Worm (Caenorhabditis elegans): ENCODE measurements around the gene F09F7.6.

F09F7.6 gene

DNA sequence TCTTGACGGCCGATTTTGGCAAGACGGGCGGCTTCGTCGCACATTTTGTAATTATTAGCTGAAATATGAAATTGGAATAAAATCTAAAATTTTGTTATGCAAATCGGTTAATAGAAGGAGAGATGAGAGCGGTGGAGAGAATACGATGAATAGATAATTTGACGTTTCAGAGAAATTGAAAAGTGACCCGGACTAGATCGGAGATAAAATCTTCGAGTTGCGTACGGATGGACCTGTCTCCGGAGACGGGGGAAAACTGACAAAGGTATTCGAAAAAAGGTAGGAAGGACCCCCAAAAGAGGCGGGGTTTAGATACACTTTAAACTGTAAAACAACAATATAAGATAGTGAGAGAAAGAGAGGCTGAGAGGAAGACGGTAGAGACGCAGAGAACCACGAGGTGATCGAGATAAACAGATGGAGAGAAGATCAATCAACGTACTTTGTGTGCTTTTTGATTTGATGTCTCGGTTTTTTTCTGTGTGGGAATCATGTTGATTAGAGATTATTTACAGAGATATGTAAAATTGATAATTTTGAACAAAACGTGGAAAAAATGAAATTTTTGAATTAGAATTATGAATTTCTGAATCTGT, at the start of gene F09F7.6:
Gene F09F7.6 (minus strand): TSS at position 64 of the 596 bp plus-strand sequence.
- TF ChIP-seq elt-4 (tag; optimal IDR thresholded peaks at IDR 0.05) = no peak
- TF ChIP-seq ceh-18 (tag; optimal IDR thresholded peaks at IDR 0.05) = peak; percentile 56
- peak; percentile 31 for TF ChIP-seq hlh-30 (tag; optimal IDR thresholded peaks at IDR 0.05; ENCODE audit: insufficient read depth)
- peak; percentile 7 for TF ChIP-seq unc-55 (GFP tag; optimal IDR thresholded peaks at IDR 0.05)

DNA sequence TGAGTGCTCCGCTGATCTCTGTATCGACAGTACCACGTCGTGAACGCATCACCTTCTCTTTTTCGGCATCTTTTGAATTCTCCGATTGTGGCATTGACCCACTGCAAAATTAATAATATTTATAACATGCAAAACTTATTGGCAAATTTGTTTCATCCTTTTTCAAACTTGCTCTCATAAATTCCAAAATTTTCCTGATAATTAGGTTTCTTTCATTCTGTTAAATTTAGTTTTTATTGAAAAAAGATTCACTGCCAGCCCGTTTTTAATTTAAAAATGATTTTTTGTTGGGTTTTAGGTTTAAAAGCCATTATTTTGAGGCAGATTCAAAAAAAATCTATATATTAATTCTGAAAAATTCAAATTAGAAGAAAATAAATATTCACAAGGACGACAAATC, 48.0 kb upstream of the F09F7.6 start, which contains the start of gene wdr-37:
Gene wdr-37 (minus strand): TSS at position 101 of the 400 bp plus-strand sequence.
- no peak for TF ChIP-seq ceh-19 (GFP tag; optimal IDR thresholded peaks at IDR 0.05)

ce11 chrIII:5595445-5595844, 43.5 kb upstream of the F09F7.6 start, which contains the start of gene ced-6:
Gene ced-6, plus strand, starts transcription at chrIII:5595771.
- TF ChIP-seq pat-9 (tag; optimal IDR thresholded peaks at IDR 0.05) (no peak), ceh-14 (tag; optimal IDR thresholded peaks at IDR 0.05) (no peak), lim-6 (tag; optimal IDR thresholded peaks at IDR 0.05) (no peak), ref-2 (tag; optimal IDR thresholded peaks at IDR 0.05) (no peak), ceh-31 (tag; optimal IDR thresholded peaks at IDR 0.05) (no peak), tbx-2 (tag; optimal IDR thresholded peaks at IDR 0.05) (no peak), hlh-30 (tag; optimal IDR thresholded peaks at IDR 0.05; ENCODE audit: insufficient read depth) (no peak), sox-2 (GFP tag; IDR thresholded peaks at IDR 0.05) (no peak), fkh-10 (GFP tag; optimal IDR thresholded peaks at IDR 0.05) (no peak)

ce11 chrIII:5594350-5594749, 42.4 kb upstream of the F09F7.6 start:
- TF ChIP-seq nfya-1 (tag; optimal IDR thresholded peaks at IDR 0.05) (peak; percentile 42), dmd-4 (tag; optimal IDR thresholded peaks at IDR 0.05; ENCODE audit: borderline replicate concordance) (no peak), nhr-232 (tag; optimal IDR thresholded peaks at IDR 0.05) (no peak), ceh-18 (tag; optimal IDR thresholded peaks at IDR 0.05) (no peak)

- TF ChIP-seq unc-55 (GFP tag; optimal IDR thresholded peaks at IDR 0.05) (peak; percentile 1), ceh-24 (tag; optimal IDR thresholded peaks at IDR 0.05) (no peak), ceh-48 (tag; optimal IDR thresholded peaks at IDR 0.05) (no peak), nfya-1 (tag; optimal IDR thresholded peaks at IDR 0.05) (peak; percentile 29), ceh-19 (GFP tag; optimal IDR thresholded peaks at IDR 0.05) (no peak), elt-2 (tag; optimal IDR thresholded peaks at IDR 0.05) (no peak), ceh-31 (tag; optimal IDR thresholded peaks at IDR 0.05) (peak; percentile 37), pqm-1 (tag; optimal IDR thresholded peaks at IDR 0.05) (no peak), tbx-2 (tag; optimal IDR thresholded peaks at IDR 0.05) (peak; percentile 10), K09A11.1 (tag; optimal IDR thresholded peaks at IDR 0.05; ENCODE audit: insufficient read depth) (no peak), sox-4 (tag; optimal IDR thresholded peaks at IDR 0.05) (no peak), ceh-22 (tag; optimal IDR thresholded peaks at IDR 0.05) (no peak), hlh-30 (tag; optimal IDR thresholded peaks at IDR 0.05; ENCODE audit: insufficient read depth) (no peak)
Observed at ce11 chrIII:5591668-5592149, 39.8 kb upstream of the F09F7.6 start, which contains the start of the genes ddx-15 and ucr-1. Gene ddx-15, minus strand, starts transcription at chrIII:5591718. Gene ucr-1, plus strand, starts transcription at chrIII:5592135.

DNA sequence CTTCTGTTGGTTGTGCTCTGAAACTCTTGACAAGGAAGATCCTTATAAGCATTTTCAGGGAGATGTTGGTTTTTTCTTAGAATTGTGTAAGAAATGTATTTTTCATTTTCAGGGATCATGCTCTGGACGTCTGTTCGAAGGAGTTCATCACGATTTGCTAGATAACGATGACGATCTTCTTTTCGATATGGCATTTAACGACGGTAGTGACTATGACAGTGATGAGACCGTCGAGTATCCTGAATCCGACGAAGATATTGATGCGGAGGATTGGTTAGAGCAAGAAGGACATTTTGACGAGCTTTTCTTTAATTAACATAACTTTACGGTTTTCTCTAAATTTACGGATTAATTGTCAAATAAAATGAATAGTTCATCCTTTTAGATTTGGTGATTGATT, 36.8 kb upstream of the F09F7.6 start:
- no peak for TF ChIP-seq ref-2 (tag; optimal IDR thresholded peaks at IDR 0.05)
- no peak for TF ChIP-seq dve-1 (tag; optimal IDR thresholded peaks at IDR 0.05)
- no peak for TF ChIP-seq ztf-16 (tag; optimal IDR thresholded peaks at IDR 0.05)
- no peak for TF ChIP-seq pha-2 (tag; optimal IDR thresholded peaks at IDR 0.05)
- TF ChIP-seq ceh-30 (tag; optimal IDR thresholded peaks at IDR 0.05) = no peak
- TF ChIP-seq ceh-31 (tag; optimal IDR thresholded peaks at IDR 0.05) = no peak
- no peak for TF ChIP-seq pha-4 (tag; optimal IDR thresholded peaks at IDR 0.05)
- no peak for TF ChIP-seq ceh-6 (GFP tag; optimal IDR thresholded peaks at IDR 0.05)
- no peak for TF ChIP-seq dmd-4 (tag; optimal IDR thresholded peaks at IDR 0.05; ENCODE audit: borderline replicate concordance)
- TF ChIP-seq unc-3 (GFP tag; conservative IDR thresholded peaks at IDR 0.05) = no peak
- no peak for TF ChIP-seq unc-3 (tag; optimal IDR thresholded peaks at IDR 0.05)
- TF ChIP-seq ceh-14 (tag; optimal IDR thresholded peaks at IDR 0.05) = no peak
- TF ChIP-seq K09A11.1 (tag; optimal IDR thresholded peaks at IDR 0.05; ENCODE audit: insufficient read depth) = no peak
- TF ChIP-seq fax-1 (tag; optimal IDR thresholded peaks at IDR 0.05) = no peak
